Fruit fly (Drosophila melanogaster): ENCODE data around the gene CG4375.
A peak's percentile ranks its signal among the peaks of the same experiment; 100 is the strongest.

Gene CG4375

DNA sequence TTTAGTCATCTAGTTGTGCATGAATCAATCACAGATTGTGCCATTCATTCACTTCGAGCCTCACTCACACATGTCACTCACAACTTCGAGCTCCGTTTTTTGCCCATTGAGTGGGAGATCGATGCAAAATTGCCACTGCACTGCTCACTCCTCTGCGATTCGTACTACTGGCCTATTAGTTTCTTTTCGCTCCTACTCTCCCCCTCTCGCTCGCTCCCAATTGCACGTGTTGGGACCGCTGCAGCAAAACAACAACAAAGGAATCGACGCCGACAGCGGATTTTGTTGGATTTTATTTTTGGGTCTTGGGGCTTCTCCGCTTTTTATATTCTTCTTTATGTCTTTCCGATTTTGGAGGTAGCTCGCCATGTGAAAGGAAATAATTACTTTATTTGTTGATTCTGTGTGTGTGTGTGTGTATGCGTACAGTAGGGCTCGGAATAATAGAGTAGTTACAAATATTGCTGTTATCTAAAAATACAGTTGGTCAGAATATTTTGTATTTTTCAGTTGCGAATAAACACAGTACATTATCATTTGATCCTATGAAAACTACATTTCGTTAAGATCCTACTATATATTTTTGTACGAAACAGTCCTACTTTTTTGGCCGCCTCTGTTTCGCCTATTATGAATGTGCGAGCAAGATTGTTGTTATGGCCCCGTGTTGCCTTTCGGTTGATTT, 47.6 kb upstream of the CG4375 start (continued):
- TF ChIP-seq CG3995 (GFP tag; optimal IDR thresholded peaks at IDR 0.05), result no peak
- TF ChIP-seq CG13287 (GFP tag; IDR thresholded peaks at IDR 0.05; ENCODE audit: partially characterized antibody), result no peak
- TF ChIP-seq CG6654 (GFP tag; optimal IDR thresholded peaks at IDR 0.05), result peak; percentile 61
- peak; percentile 61 for TF ChIP-seq Meics (GFP tag; optimal IDR thresholded peaks at IDR 0.05)
- TF ChIP-seq CG9437 (GFP tag; optimal IDR thresholded peaks at IDR 0.05), result peak; percentile 74
- TF ChIP-seq CG6813 (GFP tag; optimal IDR thresholded peaks at IDR 0.05), result peak; percentile 80
- TF ChIP-seq BtbVII (GFP tag; optimal IDR thresholded peaks at IDR 0.05), result peak; percentile 61
- peak; percentile 86 for TF ChIP-seq CG4424 (GFP tag; optimal IDR thresholded peaks at IDR 0.05)
- no peak for TF ChIP-seq corto (GFP tag; optimal IDR thresholded peaks at IDR 0.05)
- peak; percentile 67 for TF ChIP-seq Bteb2 (GFP tag; optimal IDR thresholded peaks at IDR 0.05)
- no peak for TF ChIP-seq Tbp (GFP tag; optimal IDR thresholded peaks at IDR 0.05)
- TF ChIP-seq C15 (GFP tag; IDR thresholded peaks at IDR 0.05), result no peak
- no peak for TF ChIP-seq D (optimal IDR thresholded peaks at IDR 0.05)
- peak; percentile 88 for TF ChIP-seq D (GFP tag; optimal IDR thresholded peaks at IDR 0.05)
- no peak for TF ChIP-seq Bgb (GFP tag; IDR thresholded peaks at IDR 0.05; ENCODE audit: partially characterized antibody)
- TF ChIP-seq lilli (GFP tag; optimal IDR thresholded peaks at IDR 0.05), result peak; percentile 60
- TF ChIP-seq CG4360 (GFP tag; IDR thresholded peaks at IDR 0.05), result peak; percentile 79
- peak; percentile 76 for TF ChIP-seq Abd-B (GFP tag; optimal IDR thresholded peaks at IDR 0.05)
- peak; percentile 89 for TF ChIP-seq zfh1 (GFP tag; IDR thresholded peaks at IDR 0.05)
- TF ChIP-seq tx (GFP tag; optimal IDR thresholded peaks at IDR 0.05), result peak; percentile 43
- peak; percentile 73 for TF ChIP-seq HLH3B (GFP tag; IDR thresholded peaks at IDR 0.05)
- TF ChIP-seq en (GFP tag; optimal IDR thresholded peaks at IDR 0.05), result peak; percentile 61
- peak; percentile 28; the same call in 1 of the 2 replicates for TF ChIP-seq Nf-YA (GFP tag; IDR thresholded peaks at IDR 0.05)
- TF ChIP-seq lov (optimal IDR thresholded peaks at IDR 0.05), result no peak
- TF ChIP-seq lov (GFP tag; IDR thresholded peaks at IDR 0.05), result peak; percentile 74; the same call in 1 of the 3 replicates
- TF ChIP-seq ab (GFP tag; optimal IDR thresholded peaks at IDR 0.05), result peak; percentile 41
- TF ChIP-seq Dfd (GFP tag; optimal IDR thresholded peaks at IDR 0.05), result no peak
- TF ChIP-seq CG30020 (tag; optimal IDR thresholded peaks at IDR 0.05), result peak; percentile 29
- peak; percentile 78 for TF ChIP-seq HHEX (GFP tag; optimal IDR thresholded peaks at IDR 0.05)
- TF ChIP-seq CG17568 (GFP tag; optimal IDR thresholded peaks at IDR 0.05), result peak; percentile 70
- TF ChIP-seq CG15601 (tag; optimal IDR thresholded peaks at IDR 0.05), result peak; percentile 88
- TF ChIP-seq Fer1 (GFP tag; optimal IDR thresholded peaks at IDR 0.05), result peak; percentile 73
- TF ChIP-seq CG11723 (GFP tag; optimal IDR thresholded peaks at IDR 0.05), result peak; percentile 59
- TF ChIP-seq ap (GFP tag; IDR thresholded peaks at IDR 0.05), result peak; percentile 78
- TF ChIP-seq HmgZ (tag; optimal IDR thresholded peaks at IDR 0.05), result peak; percentile 58
- peak; percentile 53 for TF ChIP-seq CG9215 (GFP tag; IDR thresholded peaks at IDR 0.05)
- peak; percentile 76 for TF ChIP-seq CG17385 (GFP tag; optimal IDR thresholded peaks at IDR 0.05)
- TF ChIP-seq caup (GFP tag; optimal IDR thresholded peaks at IDR 0.05; ENCODE audit: severe bottlenecking), result peak; percentile 45
- peak; percentile 66 for TF ChIP-seq CG14667 (GFP tag; IDR thresholded peaks at IDR 0.05)
- peak; percentile 91 for TF ChIP-seq CG17361 (GFP tag; IDR thresholded peaks at IDR 0.05)
- TF ChIP-seq jumu (GFP tag; optimal IDR thresholded peaks at IDR 0.05), result peak; percentile 65
- TF ChIP-seq CG6854 (GFP tag; optimal IDR thresholded peaks at IDR 0.05), result peak; percentile 25
- peak; percentile 20 for TF ChIP-seq Sry-β (GFP tag; optimal IDR thresholded peaks at IDR 0.05)
- peak; percentile 67 to 82 for TF ChIP-seq chif (GFP tag; optimal IDR thresholded peaks at IDR 0.05)
- TF ChIP-seq otp (GFP tag; IDR thresholded peaks at IDR 0.05), result 0 out of 3 replicates have a peak, but pooled peaks have one; percentile 60
- TF ChIP-seq hbn (GFP tag; IDR thresholded peaks at IDR 0.05; ENCODE audit: partially characterized antibody), result no peak
- peak; percentile 60; the same call in 1 of the 3 replicates for TF ChIP-seq Mrtf (GFP tag; IDR thresholded peaks at IDR 0.05)
- TF ChIP-seq CG9932 (GFP tag; IDR thresholded peaks at IDR 0.05), result peak; percentile 38; the same call in 1 of the 2 replicates
- no peak for TF ChIP-seq pita (GFP tag; optimal IDR thresholded peaks at IDR 0.05)
- peak; percentile 47 for TF ChIP-seq disco-r (GFP tag; optimal IDR thresholded peaks at IDR 0.05)

Measured in whole organism, embryonic.